Fruit fly (Drosophila melanogaster) whole organism, embryonic: ENCODE measurements around the gene IRSp53.
A peak's percentile ranks its signal among the peaks of the same experiment; 100 is the strongest.

Source experiments
- ATbp ChIP-seq: fragments of 200-800 bp; sonication (Bioruptor generic); optimal IDR thresholded peaks from 2 replicates; lab custom pipeline; 2017; ENCODE audit warnings: missing biosample characterization, mild to moderate bottlenecking, missing genetic modification characterization, missing genetic modification reagents
- Antp ChIP-seq: fragments of 200-800 bp; sonication (Bioruptor generic); optimal IDR thresholded peaks from 3 replicates; lab custom pipeline; 2016; ENCODE audit warnings: missing biosample characterization, missing genetic modification characterization
- Bdp1 ChIP-seq: fragments of 200-800 bp; sonication (Bioruptor generic); optimal IDR thresholded peaks from 3 replicates; lab custom pipeline; 2016; ENCODE audit warnings: missing biosample characterization, missing genetic modification characterization
- Bgb ChIP-seq: fragments of 200-800 bp; sonication (Bioruptor generic); IDR thresholded peaks from 2 replicates; pipeline ENCODE4 v1.3.6; 2022; ENCODE audit warnings: missing biosample characterization, missing genetic modification characterization; ENCODE audit not compliant: partially characterized antibody
- CG10462 ChIP-seq: fragments of 200-800 bp; sonication (Bioruptor generic); optimal IDR thresholded peaks from 2 replicates; lab custom pipeline; 2016; ENCODE audit warnings: missing biosample characterization, missing genetic modification characterization
- CG10565 ChIP-seq: fragments of 200-800 bp; sonication (Bioruptor generic); optimal IDR thresholded peaks from 3 replicates; lab custom pipeline; 2016; ENCODE audit warnings: missing biosample characterization, mild to moderate bottlenecking, missing genetic modification characterization
- CG11398 ChIP-seq: fragments of 200-800 bp; sonication (Bioruptor generic); optimal IDR thresholded peaks from 2 replicates; lab custom pipeline; 2016; ENCODE audit warnings: missing biosample characterization, missing genetic modification characterization
- CG12071 ChIP-seq: fragments of 200-800 bp; sonication (Bioruptor generic); optimal IDR thresholded peaks from 3 replicates; lab custom pipeline; 2018; ENCODE audit warnings: missing biosample characterization, mild to moderate bottlenecking, missing genetic modification characterization
- CG12155 ChIP-seq: fragments of 200-800 bp; sonication (Bioruptor generic); optimal IDR thresholded peaks from 3 replicates; lab custom pipeline; 2016; ENCODE audit warnings: missing biosample characterization, missing genetic modification characterization
- CG12299 ChIP-seq: fragments of 200-800 bp; sonication (Bioruptor generic); optimal IDR thresholded peaks from 2 replicates; lab custom pipeline; 2018; ENCODE audit warnings: missing biosample characterization, mild to moderate bottlenecking, missing genetic modification characterization
- CG1233 ChIP-seq: fragments of 200-800 bp; sonication (Bioruptor generic); optimal IDR thresholded peaks from 4 replicates; lab custom pipeline; 2018; ENCODE audit warnings: missing biosample characterization, mild to moderate bottlenecking, missing genetic modification characterization
- CG12744 ChIP-seq: fragments of 200-800 bp; sonication (Bioruptor generic); optimal IDR thresholded peaks from 2 replicates; lab custom pipeline; 2016; ENCODE audit warnings: missing biosample characterization, missing genetic modification characterization
- CG14965 ChIP-seq: fragments of 200-800 bp; sonication (Bioruptor generic); optimal IDR thresholded peaks from 2 replicates; lab custom pipeline; 2016; ENCODE audit warnings: missing biosample characterization, missing genetic modification characterization, borderline replicate concordance
- CG15073 ChIP-seq: fragments of 200-800 bp; sonication (Bioruptor generic); optimal IDR thresholded peaks from 2 replicates; lab custom pipeline; 2016; ENCODE audit warnings: missing biosample characterization, missing genetic modification characterization
- CG17328 ChIP-seq: fragments of 200-800 bp; sonication (Bioruptor generic); IDR thresholded peaks from 2 replicates; pipeline ENCODE4 v1.3.6; 2022; ENCODE audit warnings: missing biosample characterization, missing genetic modification characterization
- CG17359 ChIP-seq: fragments of 200-800 bp; sonication (Bioruptor generic); optimal IDR thresholded peaks from 3 replicates; lab custom pipeline; 2018; ENCODE audit warnings: missing biosample characterization, mild to moderate bottlenecking, missing genetic modification characterization, moderate library complexity
- CG17802 ChIP-seq: fragments of 200-800 bp; sonication (Bioruptor generic); optimal IDR thresholded peaks from 2 replicates; lab custom pipeline; 2018; ENCODE audit warnings: missing biosample characterization, mild to moderate bottlenecking, missing genetic modification characterization, moderate library complexity
- CG30403 ChIP-seq: fragments of 200-800 bp; sonication (Bioruptor generic); optimal IDR thresholded peaks from 3 replicates; lab custom pipeline; 2016; ENCODE audit warnings: missing biosample characterization, missing genetic modification characterization
- CG34422 ChIP-seq: fragments of 200-800 bp; sonication (Bioruptor generic); IDR thresholded peaks from 3 replicates; pipeline ENCODE4 v1.3.6; 2022; ENCODE audit warnings: missing biosample characterization, missing genetic modification characterization
- CG4282 ChIP-seq: fragments of 200-800 bp; sonication (Bioruptor generic); optimal IDR thresholded peaks from 2 replicates; lab custom pipeline; 2016; ENCODE audit warnings: missing biosample characterization, missing genetic modification characterization
- CG7372 ChIP-seq: fragments of 200-800 bp; sonication (Bioruptor generic); IDR thresholded peaks from 2 replicates; pipeline ENCODE4 v1.3.6; 2022; ENCODE audit warnings: missing biosample characterization, missing genetic modification characterization
- CG7963 ChIP-seq: fragments of 200-800 bp; sonication (Bioruptor generic); IDR thresholded peaks from 3 replicates; pipeline ENCODE4 v1.3.6; 2022; ENCODE audit warnings: missing biosample characterization, missing genetic modification characterization; ENCODE audit not compliant: partially characterized antibody
- CHES-1-like ChIP-seq: fragments of 200-800 bp; sonication (Bioruptor generic); optimal IDR thresholded peaks from 2 replicates; lab custom pipeline; 2016; ENCODE audit warnings: missing biosample characterization, missing genetic modification characterization
- H15 ChIP-seq: fragments of 200-800 bp; sonication (Bioruptor generic); IDR thresholded peaks from 3 replicates; pipeline ENCODE4 v1.3.6; 2022; ENCODE audit warnings: missing biosample characterization, missing genetic modification characterization
- HHEX ChIP-seq: fragments of 200-800 bp; sonication (Bioruptor generic); optimal IDR thresholded peaks from 3 replicates; lab custom pipeline; 2017; ENCODE audit warnings: missing biosample characterization, mild to moderate bottlenecking, missing genetic modification characterization, missing genetic modification reagents
- HmgZ ChIP-seq: fragments of 200-800 bp; sonication (Bioruptor generic); optimal IDR thresholded peaks from 2 replicates; lab custom pipeline; 2018; ENCODE audit warnings: missing biosample characterization, mild to moderate bottlenecking, missing genetic modification characterization
- Hr3 ChIP-seq: fragments of 200-800 bp; sonication (Bioruptor generic); optimal IDR thresholded peaks from 3 replicates; lab custom pipeline; 2016; ENCODE audit warnings: missing biosample characterization, missing genetic modification characterization
- Kr ChIP-seq: fragments of 200-800 bp; sonication (Bioruptor generic); optimal IDR thresholded peaks from 2 replicates; lab custom pipeline; 2017; ENCODE audit warnings: missing biosample characterization, mild to moderate bottlenecking, missing genetic modification characterization
- Opbp ChIP-seq: fragments of 200-800 bp; sonication (Bioruptor generic); IDR thresholded peaks from 3 replicates; pipeline ENCODE4 v1.3.6; 2022; ENCODE audit warnings: missing biosample characterization, missing genetic modification characterization; ENCODE audit not compliant: partially characterized antibody
- Side ChIP-seq: fragments of 200-800 bp; sonication (Bioruptor generic); optimal IDR thresholded peaks from 2 replicates; lab custom pipeline; 2016; ENCODE audit warnings: missing biosample characterization, missing genetic modification characterization
- amos ChIP-seq: fragments of 200-800 bp; sonication (Bioruptor generic); IDR thresholded peaks from 2 replicates; pipeline ENCODE4 v1.3.6; 2022; ENCODE audit warnings: missing biosample characterization, missing genetic modification characterization; ENCODE audit not compliant: partially characterized antibody
- bab2 ChIP-seq: fragments of 200-800 bp; sonication (Bioruptor generic); optimal IDR thresholded peaks from 2 replicates; lab custom pipeline; 2016; ENCODE audit warnings: missing biosample characterization, missing genetic modification characterization
- corto ChIP-seq: fragments of 200-800 bp; sonication (Bioruptor generic); optimal IDR thresholded peaks from 2 replicates; lab custom pipeline; 2016; ENCODE audit warnings: missing biosample characterization, mild to moderate bottlenecking, missing genetic modification characterization, moderate library complexity
- crp ChIP-seq, 2 experiments: fragments of 200-800 bp; sonication (Bioruptor generic); optimal IDR thresholded peaks; 2 replicates in 1 of 2; 3 replicates in 1 of 2; lab custom pipeline; 2017; ENCODE audit warnings: missing biosample characterization in 2 of 2, missing genetic modification characterization in 2 of 2, mild to moderate bottlenecking in 1 of 2, moderate library complexity in 1 of 2
- dpn ChIP-seq, 2 experiments: fragments of 200-800 bp; sonication (Bioruptor generic); optimal IDR thresholded peaks; 3 replicates each; lab custom pipeline; 2016; ENCODE audit warnings: missing biosample characterization in 2 of 2, missing genetic modification characterization in 2 of 2
- fru ChIP-seq: fragments of >200 bp; optimal IDR thresholded peaks from 2 replicates; lab custom pipeline; 2017
- gem ChIP-seq: fragments of 200-800 bp; sonication (Bioruptor generic); optimal IDR thresholded peaks from 2 replicates; lab custom pipeline; 2019; ENCODE audit warnings: missing biosample characterization, mild to moderate bottlenecking, missing genetic modification characterization, moderate library complexity
- hbn ChIP-seq: fragments of 200-800 bp; sonication (Bioruptor generic); IDR thresholded peaks from 2 replicates; pipeline ENCODE4 v1.3.6; 2022; ENCODE audit warnings: missing biosample characterization, missing genetic modification characterization; ENCODE audit not compliant: partially characterized antibody
- ken ChIP-seq: fragments of 200-800 bp; sonication (Bioruptor generic); IDR thresholded peaks from 3 replicates; pipeline ENCODE4 v1.3.6; 2022; ENCODE audit warnings: missing biosample characterization, missing genetic modification characterization
- lmd ChIP-seq: fragments of 200-800 bp; sonication (Bioruptor generic); IDR thresholded peaks from 2 replicates; pipeline ENCODE4 v1.3.6; 2022; ENCODE audit warnings: missing biosample characterization, missing genetic modification characterization
- luna ChIP-seq: fragments of 200-800 bp; sonication (Bioruptor generic); optimal IDR thresholded peaks from 2 replicates; lab custom pipeline; 2016; ENCODE audit warnings: missing biosample characterization, missing genetic modification characterization
- mld ChIP-seq: fragments of 200-800 bp; sonication (Bioruptor generic); IDR thresholded peaks from 3 replicates; pipeline ENCODE4 v1.3.6; 2022; ENCODE audit warnings: missing biosample characterization, missing genetic modification characterization; ENCODE audit not compliant: partially characterized antibody
- nom ChIP-seq: fragments of 200-800 bp; sonication (Bioruptor generic); optimal IDR thresholded peaks from 2 replicates; lab custom pipeline; 2017; ENCODE audit warnings: missing biosample characterization, missing genetic modification characterization, mild to moderate bottlenecking, moderate library complexity, missing genetic modification reagents
- otp ChIP-seq: fragments of 200-800 bp; sonication (Bioruptor generic); IDR thresholded peaks from 3 replicates; pipeline ENCODE4, ENCODE4 v1.3.6; 2022; ENCODE audit warnings: missing biosample characterization, missing genetic modification characterization
- pho ChIP-seq: fragments of 200-800 bp; sonication (Bioruptor generic); optimal IDR thresholded peaks from 2 replicates; lab custom pipeline; 2016; ENCODE audit warnings: missing biosample characterization, missing genetic modification characterization
- run ChIP-seq: fragments of 200-800 bp; sonication (Bioruptor generic); optimal IDR thresholded peaks from 3 replicates; lab custom pipeline; 2018; ENCODE audit warnings: missing biosample characterization, mild to moderate bottlenecking, missing genetic modification characterization
- schlank ChIP-seq: fragments of 200-800 bp; sonication (Bioruptor generic); optimal IDR thresholded peaks from 2 replicates; lab custom pipeline; 2018; ENCODE audit warnings: missing biosample characterization, mild to moderate bottlenecking, missing genetic modification characterization
- sna ChIP-seq: fragments of 200-800 bp; sonication (Bioruptor generic); IDR thresholded peaks from 2 replicates; pipeline ENCODE4 v1.3.6; 2022; ENCODE audit warnings: missing biosample characterization, missing genetic modification characterization; ENCODE audit not compliant: partially characterized antibody
- zfh2 ChIP-seq: fragments of 200-800 bp; sonication (Bioruptor generic); optimal IDR thresholded peaks from 2 replicates; lab custom pipeline; 2016; ENCODE audit warnings: missing biosample characterization, missing genetic modification characterization

Gene IRSp53

DNA sequence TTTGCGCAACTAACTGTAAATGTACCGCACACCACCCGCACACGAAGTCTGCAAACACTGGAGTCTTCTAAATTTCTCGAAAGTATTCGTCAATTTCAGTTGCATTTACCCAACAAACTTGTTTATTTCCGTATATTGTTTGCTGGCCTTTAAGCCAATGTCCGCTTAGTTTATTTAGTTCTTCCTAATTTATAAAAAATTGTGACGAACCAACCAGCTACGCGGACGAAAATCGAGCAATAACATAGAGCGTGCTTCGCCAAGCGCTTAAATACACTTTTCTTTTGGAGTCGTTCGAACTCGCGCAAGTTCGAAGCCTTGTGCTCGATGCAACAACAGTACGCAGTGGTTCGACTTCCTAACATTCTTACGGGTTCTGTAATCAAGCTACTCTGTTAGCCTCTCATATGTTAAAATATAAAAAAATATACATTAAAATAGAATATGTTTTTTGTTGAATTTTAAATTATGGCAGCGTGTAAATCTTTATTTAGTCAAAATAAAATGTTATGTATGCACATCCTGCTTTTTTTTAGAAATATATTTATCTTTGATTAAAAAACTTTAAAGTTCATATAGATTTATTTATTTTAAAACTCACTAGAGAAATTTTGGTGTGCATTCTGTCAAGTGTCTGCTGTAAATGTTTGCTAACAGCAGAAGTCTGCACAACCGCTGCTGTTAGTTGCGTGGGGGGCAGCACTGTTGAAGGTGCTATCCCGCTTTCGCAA, 61.6 kb downstream of the IRSp53 start, which contains the start of gene GlcAT-P (continued):
- TF ChIP-seq amos (GFP tag; lab: Robert Waterston, UW) (no peak; the same call in 1 of the 2 replicates), Hr3 (GFP tag; lab: Kevin White, UChicago) (peak; percentile 57), otp (no peak), mld (GFP tag; lab: Robert Waterston, UW) (no peak), luna (no peak), CG7372 (GFP tag; lab: Robert Waterston, UW) (0 out of 2 replicates have a peak, but pooled peaks have one; percentile 43), nom (GFP tag; lab: Kevin White, UChicago) (no peak), H15 (GFP tag; lab: Robert Waterston, UW) (no peak), CG12299 (peak; percentile 52), fru (lab: Kevin White, UChicago) (no peak), CG17802 (tag; lab: Kevin White, UChicago) (no peak), lmd (peak; percentile 53; the same call in 1 of the 2 replicates), CG10565 (GFP tag; lab: Kevin White, UChicago) (no peak), CG1233 (GFP tag; lab: Kevin White, UChicago) (peak; percentile 61), Opbp (no peak), Antp (GFP tag; lab: Kevin White, UChicago) (no peak), schlank (tag; lab: Kevin White, UChicago) (no peak), pho (GFP tag; lab: Kevin White, UChicago) (no peak), CG34422 (GFP tag; lab: Robert Waterston, UW) (peak; percentile 52; the same call in 2 of the 3 replicates), crp (GFP tag; optimal IDR thresholded peaks at IDR 0.05; lab: Kevin White, UChicago) (peak in 1 of 2 experiments; percentile 11), CG10462 (GFP tag; lab: Kevin White, UChicago) (peak; percentile 25), CG15073 (GFP tag; lab: Kevin White, UChicago) (no peak), ken (GFP tag; lab: Robert Waterston, UW) (no peak), CG14965 (no peak), Kr (no peak), hbn (GFP tag; lab: Robert Waterston, UW) (no peak), run (tag; lab: Kevin White, UChicago) (peak; percentile 57), sna (GFP tag; lab: Robert Waterston, UW) (no peak), CG12071 (GFP tag; lab: Kevin White, UChicago) (no peak), gem (tag; lab: Kevin White, UChicago) (peak; percentile 91), CG7963 (GFP tag; lab: Robert Waterston, UW) (no peak), CG12155 (peak; percentile 44), corto (no peak), Bdp1 (GFP tag; lab: Kevin White, UChicago) (no peak), zfh2 (GFP tag; lab: Kevin White, UChicago) (no peak), CG11398 (no peak), CG12744 (no peak), CHES-1-like (GFP tag; lab: Kevin White, UChicago) (no peak), HmgZ (tag; lab: Kevin White, UChicago) (peak; percentile 22), ATbp (peak; percentile 31), HHEX (GFP tag; lab: Kevin White, UChicago) (no peak), Side (no peak), dpn (GFP tag; optimal IDR thresholded peaks at IDR 0.05; lab: Kevin White, UChicago) (peak in 1 of 2 experiments; percentile 58), CG4282 (GFP tag; lab: Kevin White, UChicago) (no peak), CG17328 (GFP tag; lab: Robert Waterston, UW) (peak; percentile 78), Bgb (GFP tag; lab: Robert Waterston, UW) (no peak), CG17359 (tag; lab: Kevin White, UChicago) (peak; percentile 50), bab2 (no peak), CG30403 (GFP tag; lab: Kevin White, UChicago) (peak; percentile 73)
